Worm (Caenorhabditis elegans): ENCODE measurements around the gene T05A8.8.

- no peak for TF ChIP-seq ama-1 (optimal IDR thresholded peaks at IDR 0.05)
- TF ChIP-seq flt-1 (GFP tag; IDR thresholded peaks at IDR 0.05): no peak
- no peak for TF ChIP-seq ceh-36 (tag; optimal IDR thresholded peaks at IDR 0.05)
- TF ChIP-seq tbx-11 (GFP tag; IDR thresholded peaks at IDR 0.05): no peak
- no peak for TF ChIP-seq hmbx-1 (tag; optimal IDR thresholded peaks at IDR 0.05)
- no peak for TF ChIP-seq hmg-4 (GFP tag; optimal IDR thresholded peaks at IDR 0.05)
- no peak for TF ChIP-seq aly-1 (tag; optimal IDR thresholded peaks at IDR 0.05)
- no peak for TF ChIP-seq F13C5.2 (tag; optimal IDR thresholded peaks at IDR 0.05)
- TF ChIP-seq ceh-13 (GFP tag; optimal IDR thresholded peaks at IDR 0.05): no peak
Observed at ce11 chrII:2774904-2775303, 38.4 kb downstream of the T05A8.8 start, which contains the start of gene fbxb-111.

Data from whole organism, early embryonic.